Fruit fly (Drosophila melanogaster): ENCODE results near the gene CG34263.

The CG34263 gene

DNA sequence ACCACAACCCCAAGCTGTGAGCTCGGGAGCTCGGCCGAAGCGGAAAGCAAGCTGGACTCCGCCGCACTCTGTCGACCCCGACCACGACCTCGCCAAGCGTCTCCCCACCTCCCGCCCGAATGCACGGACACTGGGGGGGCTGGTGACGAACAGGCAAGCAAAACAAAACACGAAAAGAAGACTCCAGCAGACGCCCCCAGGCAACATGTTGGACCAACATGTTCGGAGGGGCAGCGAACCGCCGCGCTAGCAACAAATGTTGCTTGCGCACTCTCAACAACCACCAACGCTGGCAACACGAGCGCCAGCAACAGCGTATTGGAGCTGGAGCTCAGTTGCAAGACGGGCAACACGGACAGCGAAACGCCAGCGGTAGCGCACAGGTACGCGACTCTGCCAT lies 16.6 kb upstream of the CG34263 start:
- TF ChIP-seq svp (GFP tag) (peak; percentile 82), CG8119 (GFP tag; IDR thresholded peaks at IDR 0.05) (peak; percentile 28; the same call in 1 of the 3 replicates), Hr39 (GFP tag; optimal IDR thresholded peaks at IDR 0.05) (no peak), Gug (GFP tag; IDR thresholded peaks at IDR 0.05) (no peak), fd59A (GFP tag; optimal IDR thresholded peaks at IDR 0.05) (no peak), CG6808 (GFP tag; optimal IDR thresholded peaks at IDR 0.05) (no peak), CG6163 (GFP tag; IDR thresholded peaks at IDR 0.05) (peak; percentile 68; the same call in 2 of the 3 replicates), eg (GFP tag; IDR thresholded peaks at IDR 0.05) (peak; percentile 40; the same call in 1 of the 3 replicates), CG1621 (tag; optimal IDR thresholded peaks at IDR 0.05) (peak; percentile 77), CG10631 (GFP tag; optimal IDR thresholded peaks at IDR 0.05) (no peak), Sox14 (GFP tag; optimal IDR thresholded peaks at IDR 0.05) (no peak), CG31627 (GFP tag; optimal IDR thresholded peaks at IDR 0.05) (no peak), CG15336 (GFP tag; IDR thresholded peaks at IDR 0.05) (peak; percentile 53; the same call in 1 of the 2 replicates), net (GFP tag; optimal IDR thresholded peaks at IDR 0.05) (no peak), Hr38 (GFP tag; optimal IDR thresholded peaks at IDR 0.05) (no peak), cyc (GFP tag; optimal IDR thresholded peaks at IDR 0.05) (no peak), CG3919 (GFP tag; optimal IDR thresholded peaks at IDR 0.05) (peak; percentile 1), salr (GFP tag; optimal IDR thresholded peaks at IDR 0.05) (no peak), CG6854 (GFP tag; optimal IDR thresholded peaks at IDR 0.05) (peak; percentile 45), CG9139 (GFP tag; optimal IDR thresholded peaks at IDR 0.05) (no peak), ss (GFP tag; optimal IDR thresholded peaks at IDR 0.05) (peak in 1 of 2 experiments; percentile 19)

DNA sequence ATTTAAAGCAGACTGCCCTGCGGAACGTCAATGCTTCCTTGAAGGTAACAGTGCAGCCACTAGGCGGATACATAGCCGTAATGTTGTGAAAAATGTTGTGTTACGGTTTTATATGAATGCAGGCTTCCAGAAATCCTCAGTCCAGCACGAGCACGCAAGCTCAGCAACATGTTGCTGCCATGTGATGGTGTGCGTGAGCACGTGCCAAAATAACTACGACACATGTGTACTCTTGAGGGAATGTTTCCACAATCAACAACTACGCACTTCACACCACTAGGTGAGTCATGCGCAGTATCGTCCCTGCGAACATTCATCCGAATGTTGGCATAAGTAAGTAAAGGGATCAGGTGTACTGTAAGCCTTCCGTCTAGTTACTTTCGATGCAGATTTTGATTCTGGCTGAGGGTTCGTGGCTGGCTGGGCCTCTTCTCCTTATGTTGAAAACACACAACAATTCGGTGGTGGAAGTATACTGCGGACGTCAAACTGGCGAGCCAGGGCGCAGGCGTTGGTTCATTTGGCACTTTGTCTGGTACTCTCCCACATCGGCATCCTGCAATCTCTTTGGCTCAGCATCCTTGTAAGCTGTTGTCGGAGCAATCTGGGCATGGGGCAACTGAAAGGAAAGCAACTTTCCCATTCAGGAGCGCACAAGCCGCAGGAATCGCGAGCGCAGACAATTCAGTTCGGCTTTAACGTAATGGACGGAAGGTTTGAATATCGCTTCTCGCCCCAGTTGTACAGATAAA lies 11.2 kb upstream of the CG34263 start, which contains the start of gene RhoGEF3:
Gene RhoGEF3, plus strand, starts transcription at position 702 of the 752 bp plus-strand sequence.
- TF ChIP-seq CG11902 (GFP tag; optimal IDR thresholded peaks at IDR 0.05) (no peak), Sox14 (GFP tag; optimal IDR thresholded peaks at IDR 0.05) (no peak), CG6808 (GFP tag; optimal IDR thresholded peaks at IDR 0.05) (no peak), achi (GFP tag; optimal IDR thresholded peaks at IDR 0.05) (no peak), CG3032 (tag; optimal IDR thresholded peaks at IDR 0.05) (no peak), ss (GFP tag; optimal IDR thresholded peaks at IDR 0.05) (no peak)

DNA sequence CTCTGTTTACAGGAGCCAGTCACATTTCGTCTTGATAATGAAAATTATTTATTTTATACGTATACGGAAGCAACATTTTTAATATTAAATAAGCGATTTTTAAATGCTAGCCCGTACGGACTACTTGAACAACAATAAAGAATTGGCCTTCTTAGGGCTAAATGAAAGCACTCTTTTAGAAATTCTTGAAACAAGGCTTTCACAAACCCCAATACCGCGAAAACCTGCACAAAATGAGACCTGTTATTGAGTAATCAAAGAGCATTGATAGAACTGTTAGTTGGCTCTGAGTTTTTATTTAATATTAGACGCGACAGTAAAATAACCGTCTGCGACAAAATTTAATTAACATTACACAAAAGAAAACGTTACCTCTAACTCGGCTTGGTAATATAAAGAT lies 9.1 kb upstream of the CG34263 start, which contains the start of gene ttm2:
Gene ttm2, plus strand, starts transcription at position 301 of the 400 bp plus-strand sequence.
- TF ChIP-seq CG8632 (GFP tag; optimal IDR thresholded peaks at IDR 0.05) (no peak), Eip93F (GFP tag; optimal IDR thresholded peaks at IDR 0.05) (no peak), Hr38 (GFP tag; optimal IDR thresholded peaks at IDR 0.05) (no peak), Eip75B (GFP tag; optimal IDR thresholded peaks at IDR 0.05) (no peak)

DNA sequence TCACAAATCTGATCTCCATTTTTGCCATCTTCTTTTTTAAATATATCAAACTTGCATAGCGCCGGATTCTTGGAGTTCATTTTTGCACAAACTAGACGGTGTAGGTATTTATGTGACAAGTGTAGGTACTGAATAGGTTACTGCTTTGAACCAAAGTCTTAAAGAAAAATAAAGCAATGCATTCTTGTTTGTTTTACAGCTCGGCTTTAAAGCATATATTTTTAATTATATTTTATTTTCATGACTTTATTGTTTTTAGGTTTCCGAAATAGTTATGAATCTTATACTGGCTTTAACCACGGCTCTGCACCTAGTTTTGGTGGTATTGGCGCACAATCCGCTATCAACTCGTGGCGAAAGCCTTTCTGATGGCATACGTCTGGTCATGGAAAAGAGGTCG lies 7.6 kb upstream of the CG34263 start, which contains the start of gene CG32845:
Gene CG32845, minus strand, starts transcription at position 101 of the 400 bp plus-strand sequence.
- no peak for TF ChIP-seq CG6792 (GFP tag; optimal IDR thresholded peaks at IDR 0.05)
- TF ChIP-seq CG8632 (GFP tag; optimal IDR thresholded peaks at IDR 0.05) = no peak
- TF ChIP-seq salr (GFP tag; optimal IDR thresholded peaks at IDR 0.05) = no peak
- no peak for TF ChIP-seq fd85E (GFP tag; optimal IDR thresholded peaks at IDR 0.05)
- no peak for TF ChIP-seq cyc (GFP tag; optimal IDR thresholded peaks at IDR 0.05)
- TF ChIP-seq CG1621 (tag; optimal IDR thresholded peaks at IDR 0.05) = no peak
- no peak for TF ChIP-seq CG11902 (GFP tag; optimal IDR thresholded peaks at IDR 0.05)
- TF ChIP-seq Gug (GFP tag; IDR thresholded peaks at IDR 0.05) = no peak
- TF ChIP-seq Sox102F (GFP tag; optimal IDR thresholded peaks at IDR 0.05) = no peak

DNA sequence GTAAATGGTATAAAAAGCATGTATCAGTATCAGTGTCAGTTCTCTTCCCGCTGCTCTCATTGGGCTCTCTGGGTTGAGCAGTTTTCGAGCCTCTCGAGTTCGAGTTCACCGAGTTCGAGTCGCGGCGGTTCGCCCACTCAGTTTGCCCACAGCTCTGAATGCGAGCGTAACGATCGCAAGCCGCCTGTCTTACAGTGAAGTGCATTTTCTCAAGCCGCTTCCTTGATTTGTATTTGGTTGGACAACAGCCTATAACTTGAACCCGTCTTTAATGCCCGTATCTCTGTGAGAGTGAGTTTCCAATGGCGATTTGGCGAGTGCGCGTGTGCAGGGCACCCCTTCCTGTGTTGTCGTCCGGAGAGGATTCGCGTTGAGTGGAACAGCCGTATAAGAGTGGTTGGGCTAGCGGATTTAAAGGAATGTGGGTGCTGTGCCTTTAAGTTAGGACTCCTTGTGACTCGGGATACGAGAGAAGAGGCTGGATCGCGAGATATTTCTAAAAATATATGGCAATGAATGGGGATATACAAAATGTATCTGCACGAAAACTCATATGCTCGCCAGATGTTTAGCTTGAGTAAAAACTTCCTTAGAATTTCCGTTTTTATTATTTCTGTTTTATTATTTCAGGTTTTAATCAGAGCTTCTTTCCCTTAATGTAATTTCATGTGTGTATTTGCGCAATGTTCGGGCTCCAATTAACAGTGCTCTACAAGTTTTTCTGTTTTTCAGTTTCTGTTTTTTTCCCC lies 6.0 kb upstream of the CG34263 start:
- no peak for TF ChIP-seq Ets21C (GFP tag; optimal IDR thresholded peaks at IDR 0.05)
- TF ChIP-seq Lpt (GFP tag; optimal IDR thresholded peaks at IDR 0.05) = peak; percentile 38
- peak; percentile 2 to 8 for TF ChIP-seq ss (GFP tag; optimal IDR thresholded peaks at IDR 0.05)
- TF ChIP-seq eg (GFP tag; IDR thresholded peaks at IDR 0.05) = peak; percentile 46; the same call in 2 of the 3 replicates
- TF ChIP-seq CG9139 (GFP tag; optimal IDR thresholded peaks at IDR 0.05) = peak; percentile 56
- no peak for TF ChIP-seq Eip78C (GFP tag)
- TF ChIP-seq dac (GFP tag; optimal IDR thresholded peaks at IDR 0.05) = no peak
- no peak for TF ChIP-seq Smox (GFP tag; optimal IDR thresholded peaks at IDR 0.05)
- peak; percentile 17 for TF ChIP-seq Eip93F (GFP tag; optimal IDR thresholded peaks at IDR 0.05)
- no peak for TF ChIP-seq pdm3 (GFP tag; optimal IDR thresholded peaks at IDR 0.05)
- TF ChIP-seq CG6163 (GFP tag; IDR thresholded peaks at IDR 0.05) = peak; percentile 47; the same call in 1 of the 3 replicates
- peak; percentile 8 for TF ChIP-seq vri (GFP tag; optimal IDR thresholded peaks at IDR 0.05)
- TF ChIP-seq salr (GFP tag; optimal IDR thresholded peaks at IDR 0.05) = no peak
- TF ChIP-seq CG1621 (tag; optimal IDR thresholded peaks at IDR 0.05) = peak; percentile 52
- peak; percentile 76 for TF ChIP-seq CG6854 (GFP tag; optimal IDR thresholded peaks at IDR 0.05)
- TF ChIP-seq Hr4 (GFP tag; optimal IDR thresholded peaks at IDR 0.05) = no peak
- TF ChIP-seq svp (GFP tag) = peak; percentile 95
- peak; percentile 29; the same call in 1 of the 3 replicates for TF ChIP-seq CG8119 (GFP tag; IDR thresholded peaks at IDR 0.05)

Data from whole organism, prepupa.